Worm (Caenorhabditis elegans): ENCODE data around the gene Y82E9BL.5.
A peak's percentile ranks its signal among the peaks of the same experiment; 100 is the strongest.
"Not testable (repeated sequence)": the region's sequence is repeated elsewhere in the genome, so short reads cannot be mapped to it uniquely, and the experiment has no call there.

The Y82E9BL.5 gene

ce11 chrIII:1380535-1381274 is 33.3 kb upstream of the Y82E9BL.5 start, which contains the start of the genes pals-21 and Y82E9BR.6:
Gene pals-21 (minus strand): TSS chrIII:1380635.
Gene Y82E9BR.6 (plus strand): TSS chrIII:1381224.
- TF ChIP-seq hlh-1 (tag; optimal IDR thresholded peaks at IDR 0.05) (peak; percentile 75), unc-120 (tag; optimal IDR thresholded peaks at IDR 0.05; ENCODE audit: poor library complexity, severe bottlenecking) (no peak)

ce11 chrIII:1377903-1378302 is 30.5 kb upstream of the Y82E9BL.5 start, which contains the start of gene pals-40:
Gene pals-40 (minus strand): TSS chrIII:1378003.
- TF ChIP-seq ceh-83 (GFP tag; optimal IDR thresholded peaks at IDR 0.05); bed-3 (GFP tag; optimal IDR thresholded peaks at IDR 0.05); nhr-12 (tag; optimal IDR thresholded peaks at IDR 0.05): not testable (repeated sequence)

ce11 chrIII:1375491-1375890 is 28.1 kb upstream of the Y82E9BL.5 start, which contains the start of gene Y82E9BR.10:
Gene Y82E9BR.10 (minus strand): TSS chrIII:1375591.
- TF ChIP-seq lsy-2, mls-2, unc-39 (tag; optimal IDR thresholded peaks at IDR 0.05): not testable (repeated sequence)

- TF ChIP-seq tbx-8 (GFP tag; optimal IDR thresholded peaks at IDR 0.05), result no peak
- no peak for TF ChIP-seq nhr-12 (tag; optimal IDR thresholded peaks at IDR 0.05)
- TF ChIP-seq ham-2 (GFP tag; optimal IDR thresholded peaks at IDR 0.05), result no peak
- TF ChIP-seq nhr-28 (tag; optimal IDR thresholded peaks at IDR 0.05), result no peak
- no peak for TF ChIP-seq ceh-39 (tag; optimal IDR thresholded peaks at IDR 0.05)
- TF ChIP-seq sptf-1 (tag; optimal IDR thresholded peaks at IDR 0.05), result no peak
- TF ChIP-seq lsy-2 (tag; optimal IDR thresholded peaks at IDR 0.05), result no peak
- TF ChIP-seq blmp-1 (tag; optimal IDR thresholded peaks at IDR 0.05), result no peak
- no peak for TF ChIP-seq cnd-1 (tag; optimal IDR thresholded peaks at IDR 0.05)
Observed at ce11 chrIII:1374355-1374807, 26.9 kb upstream of the Y82E9BL.5 start, which contains the start of gene Y82E9BR.20. Gene Y82E9BR.20 (plus strand): TSS chrIII:1374405.

- TF ChIP-seq sptf-1 (tag; optimal IDR thresholded peaks at IDR 0.05), result no peak
- TF ChIP-seq flh-1 (GFP tag; optimal IDR thresholded peaks at IDR 0.05), result no peak
- TF ChIP-seq hlh-1 (tag; optimal IDR thresholded peaks at IDR 0.05), result peak; percentile 82
Observed at ce11 chrIII:1372563-1372962, 25.1 kb upstream of the Y82E9BL.5 start.

ce11 chrIII:1359669-1360068 is 12.2 kb upstream of the Y82E9BL.5 start, which contains the start of gene Y82E9BR.9:
Gene Y82E9BR.9 (minus strand): TSS chrIII:1359769.
- TF ChIP-seq ces-1 (GFP tag; optimal IDR thresholded peaks at IDR 0.05) (no peak), ham-2 (GFP tag; optimal IDR thresholded peaks at IDR 0.05) (no peak), snpc-4 (tag; optimal IDR thresholded peaks at IDR 0.05) (no peak), sptf-1 (tag; optimal IDR thresholded peaks at IDR 0.05) (no peak), lin-32 (GFP tag; optimal IDR thresholded peaks at IDR 0.05) (no peak), mab-5 (tag; optimal IDR thresholded peaks at IDR 0.05) (no peak), unc-62 (GFP tag; optimal IDR thresholded peaks at IDR 0.05) (no peak), mls-2 (tag; optimal IDR thresholded peaks at IDR 0.05) (no peak), ceh-43 (GFP tag; optimal IDR thresholded peaks at IDR 0.05) (no peak), pha-4 (tag; optimal IDR thresholded peaks at IDR 0.05) (no peak), mep-1 (tag; optimal IDR thresholded peaks at IDR 0.05) (no peak), zip-8 (tag; optimal IDR thresholded peaks at IDR 0.05) (no peak), M03D4.4 (tag; optimal IDR thresholded peaks at IDR 0.05) (no peak), ceh-83 (GFP tag; optimal IDR thresholded peaks at IDR 0.05) (no peak), tbx-8 (GFP tag; optimal IDR thresholded peaks at IDR 0.05) (no peak), nhr-28 (tag; optimal IDR thresholded peaks at IDR 0.05) (no peak), sem-2 (GFP tag; optimal IDR thresholded peaks at IDR 0.05) (no peak), unc-120 (tag; optimal IDR thresholded peaks at IDR 0.05; ENCODE audit: poor library complexity, severe bottlenecking) (no peak), nhr-2 (tag; optimal IDR thresholded peaks at IDR 0.05) (no peak)

Measured in whole organism, mixed stage, embryonic.